Fruit fly (Drosophila melanogaster) whole organism, wandering third instar larva: ENCODE data around the gene AIF.

Experiments
- Abd-B ChIP-seq: fragments of >200 bp; optimal IDR thresholded peaks from 2 replicates; lab custom pipeline; 2017; ENCODE audit warnings: missing biosample characterization, missing genetic modification characterization
- CG32264 ChIP-seq: fragments of 200-800 bp; sonication (Bioruptor generic); optimal IDR thresholded peaks from 2 replicates; lab custom pipeline; 2016; ENCODE audit warnings: missing biosample characterization, missing genetic modification characterization
- CG9705 ChIP-seq: fragments of 200-800 bp; sonication (Bioruptor generic); optimal IDR thresholded peaks from 2 replicates; lab custom pipeline; 2018; ENCODE audit warnings: missing biosample characterization, mild to moderate bottlenecking, missing genetic modification characterization
- CrebA ChIP-seq: fragments of 200-800 bp; sonication (Bioruptor generic); optimal IDR thresholded peaks from 2 replicates; lab custom pipeline; 2016; ENCODE audit warnings: missing biosample characterization, mild to moderate bottlenecking, missing genetic modification characterization, borderline replicate concordance
- Dfd ChIP-seq: fragments of >200 bp; optimal IDR thresholded peaks from 2 replicates; lab custom pipeline; 2017; ENCODE audit warnings: missing biosample characterization, missing genetic modification characterization
- Dif ChIP-seq: fragments of 200-275, 200-300 bp; sonication (Bioruptor generic); optimal IDR thresholded peaks from 2 replicates; lab custom pipeline; 2018; ENCODE audit warnings: missing biosample characterization, missing genetic modification characterization; ENCODE audit not compliant: partially characterized antibody
- GATAd ChIP-seq: sonication (Bioruptor generic); optimal IDR thresholded peaks from 2 replicates; lab custom pipeline; 2016; ENCODE audit warnings: missing biosample characterization, missing genetic modification characterization
- HLH106 ChIP-seq: fragments of 200-800 bp; optimal IDR thresholded peaks from 3 replicates; lab custom pipeline; 2019; ENCODE audit warnings: missing biosample characterization, mild to moderate bottlenecking, missing genetic modification characterization, moderate library complexity
- Hnf4 ChIP-seq: fragments of 200-800 bp; sonication (Bioruptor generic); optimal IDR thresholded peaks from 2 replicates; lab custom pipeline; 2016; ENCODE audit warnings: missing biosample characterization, mild to moderate bottlenecking, missing genetic modification characterization
- Hr78 ChIP-seq: fragments of >200 bp; optimal IDR thresholded peaks from 2 replicates; lab custom pipeline; 2017; ENCODE audit warnings: missing biosample characterization, missing genetic modification characterization
- Hr83 ChIP-seq: fragments of 200-300 bp; sonication (Bioruptor generic); optimal IDR thresholded peaks from 2 replicates; lab custom pipeline; 2016; ENCODE audit warnings: missing biosample characterization, mild to moderate bottlenecking, missing genetic modification characterization, moderate library complexity; ENCODE audit not compliant: poor library complexity, severe bottlenecking
- Jra ChIP-seq: sonication (Bioruptor generic); optimal IDR thresholded peaks from 2 replicates; lab custom pipeline; 2016; ENCODE audit warnings: missing biosample characterization, missing genetic modification characterization
- Mio ChIP-seq: sonication (Bioruptor generic); optimal IDR thresholded peaks from 2 replicates; lab custom pipeline; 2016; ENCODE audit warnings: missing biosample characterization, missing genetic modification characterization
- Myc ChIP-seq: fragments of >200 bp; optimal IDR thresholded peaks from 2 replicates; lab custom pipeline; 2017
- N ChIP-seq: fragments of >200 bp; optimal IDR thresholded peaks from 2 replicates; lab custom pipeline; 2018; ENCODE audit warnings: missing biosample characterization, missing external identifiers, missing genetic modification characterization
- OdsH ChIP-seq: fragments of 200-800 bp; sonication (Bioruptor generic); optimal IDR thresholded peaks from 2 replicates; lab custom pipeline; 2016; ENCODE audit warnings: missing biosample characterization, mild to moderate bottlenecking, missing genetic modification characterization
- Rel ChIP-seq, 2 experiments: fragments of 200-800 bp; sonication (Bioruptor generic) in 1 of 2; optimal IDR thresholded peaks; 2 replicates in 1 of 2; 3 replicates in 1 of 2; lab custom pipeline; 2016 to 2019; ENCODE audit warnings: mild to moderate bottlenecking in 2 of 2, missing biosample characterization in 2 of 2, missing genetic modification characterization in 2 of 2, moderate library complexity in 1 of 2
- Sp1 ChIP-seq: fragments of 200-800 bp; sonication (Bioruptor generic); optimal IDR thresholded peaks from 3 replicates; lab custom pipeline; 2019; ENCODE audit warnings: missing biosample characterization, mild to moderate bottlenecking, missing genetic modification characterization, moderate library complexity
- Vsx2 ChIP-seq: fragments of 200-300, 225-300 bp; sonication (Bioruptor generic); optimal IDR thresholded peaks from 2 replicates; lab custom pipeline; 2018; ENCODE audit warnings: missing biosample characterization, missing genetic modification characterization; ENCODE audit not compliant: partially characterized antibody
- br ChIP-seq: fragments of 200-800 bp; sonication (Bioruptor generic); optimal IDR thresholded peaks from 2 replicates; lab custom pipeline; 2016; ENCODE audit warnings: missing biosample characterization, missing genetic modification characterization
- brk ChIP-seq: fragments of 200-800 bp; sonication (Bioruptor generic); optimal IDR thresholded peaks from 2 replicates; lab custom pipeline; 2016; ENCODE audit warnings: missing biosample characterization, mild to moderate bottlenecking, missing genetic modification characterization
- dl ChIP-seq, 2 experiments: fragments of 175-275, 200-275 bp in 1 of 2; fragments of 200-275 bp in 1 of 2; sonication (Bioruptor generic); optimal IDR thresholded peaks; lab custom pipeline; 2018; ENCODE audit warnings: mild to moderate bottlenecking in 2 of 2, missing biosample characterization in 2 of 2, missing genetic modification characterization in 2 of 2, moderate library complexity in 2 of 2; ENCODE audit not compliant: partially characterized antibody in 2 of 2, insufficient read depth in 1 of 2
- dmrt93B ChIP-seq: fragments of 200-800 bp; sonication (Bioruptor generic); optimal IDR thresholded peaks from 2 replicates; lab custom pipeline; 2018; ENCODE audit warnings: missing biosample characterization, mild to moderate bottlenecking, missing genetic modification characterization
- dsf ChIP-seq: sonication (Bioruptor generic); optimal IDR thresholded peaks from 2 replicates; lab custom pipeline; 2016; ENCODE audit warnings: missing biosample characterization, missing genetic modification characterization, borderline replicate concordance
- ey ChIP-seq: fragments of 200-800 bp; sonication (Bioruptor generic); optimal IDR thresholded peaks from 2 replicates; lab custom pipeline; 2016; ENCODE audit warnings: missing biosample characterization, missing genetic modification characterization
- foxo ChIP-seq, 2 experiments: fragments of 200-800 bp; sonication (Bioruptor generic); optimal IDR thresholded peaks; 2 replicates in 1 of 2; 3 replicates in 1 of 2; lab custom pipeline; 2016 to 2017; ENCODE audit warnings: missing biosample characterization in 2 of 2, missing genetic modification characterization in 2 of 2
- fru ChIP-seq: fragments of 200-800 bp; sonication (Bioruptor generic); optimal IDR thresholded peaks from 3 replicates; lab custom pipeline; 2016; ENCODE audit warnings: missing biosample characterization, mild to moderate bottlenecking, missing genetic modification characterization
- h ChIP-seq: fragments of 200-800 bp; sonication (Bioruptor generic); optimal IDR thresholded peaks from 3 replicates; lab custom pipeline; 2016; ENCODE audit warnings: missing biosample characterization, mild to moderate bottlenecking, missing genetic modification characterization
- jim ChIP-seq: fragments of 175-275, 200-325 bp; sonication (Bioruptor generic); optimal IDR thresholded peaks from 2 replicates; lab custom pipeline; 2016; ENCODE audit warnings: missing biosample characterization, mild to moderate bottlenecking, missing genetic modification characterization
- lola ChIP-seq: fragments of >200 bp; optimal IDR thresholded peaks from 2 replicates; lab custom pipeline; 2017; ENCODE audit warnings: missing biosample characterization, missing genetic modification characterization
- pan ChIP-seq: fragments of >200 bp; optimal IDR thresholded peaks from 2 replicates; lab custom pipeline; 2017
- psq ChIP-seq: fragments of 200-800 bp; sonication (Bioruptor generic); optimal IDR thresholded peaks from 3 replicates; lab custom pipeline; 2017; ENCODE audit warnings: missing biosample characterization, mild to moderate bottlenecking, missing genetic modification characterization, moderate library complexity
- rgr ChIP-seq: fragments of 200-800 bp; sonication (Bioruptor generic); optimal IDR thresholded peaks from 3 replicates; lab custom pipeline; 2016; ENCODE audit warnings: missing biosample characterization, mild to moderate bottlenecking, missing genetic modification characterization
- sage ChIP-seq: fragments of 200-800 bp; sonication (Bioruptor generic); optimal IDR thresholded peaks from 2 replicates; lab custom pipeline; 2016; ENCODE audit warnings: missing biosample characterization, mild to moderate bottlenecking, missing genetic modification characterization
- sv ChIP-seq: fragments of 200-800 bp; sonication (Bioruptor generic); optimal IDR thresholded peaks from 3 replicates; lab custom pipeline; 2016; ENCODE audit warnings: missing biosample characterization, missing genetic modification characterization
- tai ChIP-seq: sonication (Bioruptor generic); optimal IDR thresholded peaks from 2 replicates; lab custom pipeline; 2016; ENCODE audit warnings: missing biosample characterization, missing genetic modification characterization
- usp ChIP-seq: fragments of >200 bp; optimal IDR thresholded peaks from 2 replicates; lab custom pipeline; 2017; ENCODE audit warnings: missing biosample characterization, missing genetic modification characterization
- woc ChIP-seq: sonication (Bioruptor generic); optimal IDR thresholded peaks from 2 replicates; lab custom pipeline; 2016; ENCODE audit warnings: missing biosample characterization, mild to moderate bottlenecking, missing genetic modification characterization

Gene AIF

DNA sequence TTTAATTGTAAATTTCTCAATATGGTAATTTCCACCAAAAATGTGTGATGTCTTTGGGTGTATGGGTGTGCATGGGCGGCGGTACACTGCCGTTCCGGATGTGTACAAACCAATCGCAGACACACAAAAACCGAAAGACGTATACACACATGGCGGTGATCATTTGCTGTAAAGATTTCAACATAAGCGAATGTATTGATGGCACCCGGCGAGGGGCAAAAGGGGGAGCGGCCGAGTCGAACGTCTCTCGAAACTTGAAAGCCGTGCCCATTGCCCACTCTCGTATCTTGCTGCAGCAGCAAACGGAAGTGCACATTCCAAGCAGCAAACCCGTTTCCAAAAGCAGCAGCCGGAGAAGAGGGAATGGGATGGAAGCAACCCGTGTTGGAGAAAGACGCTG is 10.7 kb downstream of the AIF start:
- TF ChIP-seq N (GFP tag; lab: Kevin White, UChicago) = no peak
- TF ChIP-seq Mio (GFP tag; lab: Kevin White, UChicago) = no peak
- peak; percentile 48 for TF ChIP-seq Dif (GFP tag; lab: Kevin White, UChicago)
- peak; percentile 29 to 36 for TF ChIP-seq dl (GFP tag; optimal IDR thresholded peaks at IDR 0.05; lab: Kevin White, UChicago; ENCODE audit: insufficient read depth in 1 of 2, partially characterized antibody in 2 of 2)
- no peak for TF ChIP-seq lola (GFP tag; lab: Kevin White, UChicago)
- TF ChIP-seq tai (GFP tag; lab: Kevin White, UChicago) = no peak
- peak; percentile 67 for TF ChIP-seq Vsx2 (GFP tag; lab: Kevin White, UChicago)
- peak; percentile 53 for TF ChIP-seq brk (GFP tag; lab: Kevin White, UChicago)
- no peak for TF ChIP-seq Dfd
- no peak for TF ChIP-seq sv (GFP tag; lab: Kevin White, UChicago)
- no peak for TF ChIP-seq Abd-B (GFP tag; lab: Kevin White, UChicago)
- no peak for TF ChIP-seq Hr78 (GFP tag; lab: Kevin White, UChicago)
- TF ChIP-seq Hr83 (GFP tag; lab: Kevin White, UChicago) = peak; percentile 81
- TF ChIP-seq h = peak; percentile 47
- TF ChIP-seq dmrt93B = no peak
- TF ChIP-seq sage (GFP tag; lab: Kevin White, UChicago) = peak; percentile 0
- peak; percentile 26 for TF ChIP-seq psq (GFP tag; lab: Kevin White, UChicago)
- no peak for TF ChIP-seq Rel (GFP tag; optimal IDR thresholded peaks at IDR 0.05; lab: Kevin White, UChicago)
- TF ChIP-seq Rel (tag; optimal IDR thresholded peaks at IDR 0.05; lab: Kevin White, UChicago) = peak; percentile 58
- TF ChIP-seq jim = no peak
- TF ChIP-seq pan = no peak
- no peak for TF ChIP-seq HLH106 (tag; lab: Kevin White, UChicago)

- TF ChIP-seq woc (GFP tag; lab: Kevin White, UChicago) (no peak), Hnf4 (GFP tag; lab: Kevin White, UChicago) (no peak), h (no peak), sage (GFP tag; lab: Kevin White, UChicago) (no peak), pan (no peak), HLH106 (tag; lab: Kevin White, UChicago) (no peak), ey (peak; percentile 20), Mio (GFP tag; lab: Kevin White, UChicago) (no peak), CG9705 (no peak), Hr83 (GFP tag; lab: Kevin White, UChicago) (no peak), jim (no peak), Hr78 (GFP tag; lab: Kevin White, UChicago) (no peak), N (GFP tag; lab: Kevin White, UChicago) (no peak), GATAd (GFP tag; lab: Kevin White, UChicago) (no peak), lola (GFP tag; lab: Kevin White, UChicago) (no peak), dsf (no peak), brk (GFP tag; lab: Kevin White, UChicago) (no peak), OdsH (GFP tag; lab: Kevin White, UChicago) (peak; percentile 63), Myc (lab: Kevin White, UChicago) (no peak), Rel (GFP tag; optimal IDR thresholded peaks at IDR 0.05; lab: Kevin White, UChicago) (no peak), Rel (tag; optimal IDR thresholded peaks at IDR 0.05; lab: Kevin White, UChicago) (no peak), psq (GFP tag; lab: Kevin White, UChicago) (no peak), rgr (GFP tag; lab: Kevin White, UChicago) (peak; percentile 2), Sp1 (GFP tag; lab: Kevin White, UChicago) (no peak), dmrt93B (no peak), Dif (GFP tag; lab: Kevin White, UChicago) (peak; percentile 85), foxo (GFP tag; optimal IDR thresholded peaks at IDR 0.05; lab: Kevin White, UChicago) (no peak), CG32264 (no peak), Abd-B (GFP tag; lab: Kevin White, UChicago) (no peak), Dfd (no peak), fru (GFP tag; lab: Kevin White, UChicago) (peak; percentile 45), Jra (GFP tag; lab: Kevin White, UChicago) (no peak), tai (GFP tag; lab: Kevin White, UChicago) (no peak), sv (GFP tag; lab: Kevin White, UChicago) (no peak), br (GFP tag; lab: Kevin White, UChicago) (no peak), usp (no peak), CrebA (GFP tag; lab: Kevin White, UChicago) (no peak), dl (GFP tag; optimal IDR thresholded peaks at IDR 0.05; lab: Kevin White, UChicago; ENCODE audit: insufficient read depth in 1 of 2, partially characterized antibody in 2 of 2) (peak; percentile 52 to 79), Vsx2 (GFP tag; lab: Kevin White, UChicago) (peak; percentile 32)
These were observed 11.4 kb downstream of the AIF start for dm6 chr2L:2162729-2163567.
